Fruit fly (Drosophila melanogaster): ENCODE data around the gene AOX3.

The AOX3 gene

dm6 chr3R:15580719-15581118 lies 32.7 kb upstream of the AOX3 start (continued):
- TF ChIP-seq Rel (GFP tag; optimal IDR thresholded peaks at IDR 0.05) (no peak), Rel (tag; optimal IDR thresholded peaks at IDR 0.05) (no peak), pan (optimal IDR thresholded peaks at IDR 0.05) (no peak), CrebA (GFP tag; optimal IDR thresholded peaks at IDR 0.05; ENCODE audit: borderline replicate concordance) (no peak), N (GFP tag; optimal IDR thresholded peaks at IDR 0.05) (no peak), Hr83 (GFP tag; optimal IDR thresholded peaks at IDR 0.05; ENCODE audit: poor library complexity, severe bottlenecking) (no peak), dsf (GFP tag; optimal IDR thresholded peaks at IDR 0.05; ENCODE audit: borderline replicate concordance) (no peak), Hnf4 (GFP tag; optimal IDR thresholded peaks at IDR 0.05) (no peak), psq (GFP tag; optimal IDR thresholded peaks at IDR 0.05) (peak; percentile 35)

dm6 chr3R:15579693-15580092 lies 31.7 kb upstream of the AOX3 start:
- TF ChIP-seq jim (GFP tag; optimal IDR thresholded peaks at IDR 0.05) (no peak), HLH106 (tag; optimal IDR thresholded peaks at IDR 0.05) (no peak), Sp1 (GFP tag; optimal IDR thresholded peaks at IDR 0.05) (no peak), h (GFP tag; optimal IDR thresholded peaks at IDR 0.05) (no peak), sv (GFP tag; optimal IDR thresholded peaks at IDR 0.05) (no peak), Dif (GFP tag; optimal IDR thresholded peaks at IDR 0.05; ENCODE audit: partially characterized antibody) (no peak), Abd-B (GFP tag; optimal IDR thresholded peaks at IDR 0.05) (no peak), tai (GFP tag; optimal IDR thresholded peaks at IDR 0.05) (no peak), br (GFP tag; optimal IDR thresholded peaks at IDR 0.05) (no peak), sage (GFP tag; optimal IDR thresholded peaks at IDR 0.05) (no peak)

dm6 chr3R:15568569-15568968 lies 20.6 kb upstream of the AOX3 start:
- TF ChIP-seq Hr78 (GFP tag; optimal IDR thresholded peaks at IDR 0.05) (no peak), N (GFP tag; optimal IDR thresholded peaks at IDR 0.05) (no peak), fru (GFP tag; optimal IDR thresholded peaks at IDR 0.05) (peak; percentile 75), Mio (GFP tag; optimal IDR thresholded peaks at IDR 0.05) (no peak), rgr (GFP tag; optimal IDR thresholded peaks at IDR 0.05) (peak; percentile 67), Abd-B (GFP tag; optimal IDR thresholded peaks at IDR 0.05) (no peak), OdsH (GFP tag; optimal IDR thresholded peaks at IDR 0.05) (peak; percentile 60), Dfd (GFP tag; optimal IDR thresholded peaks at IDR 0.05) (no peak), Hnf4 (GFP tag; optimal IDR thresholded peaks at IDR 0.05) (peak; percentile 43), GATAd (GFP tag; optimal IDR thresholded peaks at IDR 0.05) (no peak), foxo (GFP tag; optimal IDR thresholded peaks at IDR 0.05) (peak in 1 of 2 experiments; percentile 64), Jra (GFP tag; optimal IDR thresholded peaks at IDR 0.05) (no peak), br (GFP tag; optimal IDR thresholded peaks at IDR 0.05) (peak; percentile 45), brk (GFP tag; optimal IDR thresholded peaks at IDR 0.05) (peak; percentile 35), Myc (optimal IDR thresholded peaks at IDR 0.05) (no peak), lola (GFP tag; optimal IDR thresholded peaks at IDR 0.05) (no peak), usp (GFP tag; optimal IDR thresholded peaks at IDR 0.05) (no peak), tai (GFP tag; optimal IDR thresholded peaks at IDR 0.05) (no peak), h (GFP tag; optimal IDR thresholded peaks at IDR 0.05) (peak; percentile 57), HLH106 (tag; optimal IDR thresholded peaks at IDR 0.05) (peak; percentile 72), woc (GFP tag; optimal IDR thresholded peaks at IDR 0.05) (peak; percentile 60), sv (GFP tag; optimal IDR thresholded peaks at IDR 0.05) (no peak), dsf (GFP tag; optimal IDR thresholded peaks at IDR 0.05; ENCODE audit: borderline replicate concordance) (no peak), CrebA (GFP tag; optimal IDR thresholded peaks at IDR 0.05; ENCODE audit: borderline replicate concordance) (no peak), pan (optimal IDR thresholded peaks at IDR 0.05) (no peak), Dif (GFP tag; optimal IDR thresholded peaks at IDR 0.05; ENCODE audit: partially characterized antibody) (no peak), Rel (GFP tag; optimal IDR thresholded peaks at IDR 0.05) (peak; percentile 1), Rel (tag; optimal IDR thresholded peaks at IDR 0.05) (no peak), psq (GFP tag; optimal IDR thresholded peaks at IDR 0.05) (peak; percentile 39), Sp1 (GFP tag; optimal IDR thresholded peaks at IDR 0.05) (peak; percentile 63), ey (GFP tag; optimal IDR thresholded peaks at IDR 0.05) (peak; percentile 60), CG32264 (GFP tag; optimal IDR thresholded peaks at IDR 0.05) (peak; percentile 7), sage (GFP tag; optimal IDR thresholded peaks at IDR 0.05) (peak; percentile 13), dl (GFP tag; optimal IDR thresholded peaks at IDR 0.05; ENCODE audit: insufficient read depth in 1 of 2, partially characterized antibody in 2 of 2) (no peak), Vsx2 (GFP tag; optimal IDR thresholded peaks at IDR 0.05; ENCODE audit: partially characterized antibody) (no peak), CG9705 (GFP tag; optimal IDR thresholded peaks at IDR 0.05) (no peak), jim (GFP tag; optimal IDR thresholded peaks at IDR 0.05) (no peak), dmrt93B (GFP tag; optimal IDR thresholded peaks at IDR 0.05) (peak; percentile 51), Hr83 (GFP tag; optimal IDR thresholded peaks at IDR 0.05; ENCODE audit: poor library complexity, severe bottlenecking) (no peak)
